Worm (Caenorhabditis elegans): ENCODE results near the gene Y51B9A.14.

- TF ChIP-seq tra-4 (tag; optimal IDR thresholded peaks at IDR 0.05) (no peak), ama-1 (optimal IDR thresholded peaks at IDR 0.05) (no peak)
These were observed 45.6 kb downstream of the Y51B9A.14 start, which contains the start of the genes sdhb-1 and cup-15 for ce11 chrII:9352669-9353068.
